Fruit fly (Drosophila melanogaster) whole organism, embryonic: ENCODE results near the gene mnd.

Experiments used
- Adf1 ChIP-seq: fragments of 200-800 bp; sonication (Bioruptor generic); IDR thresholded peaks from 2 replicates; pipeline ENCODE4 v1.3.6; 2022; ENCODE audit warnings: missing biosample characterization, missing genetic modification characterization
- CG10462 ChIP-seq: fragments of 200-800 bp; sonication (Bioruptor generic); optimal IDR thresholded peaks from 2 replicates; lab custom pipeline; 2016; ENCODE audit warnings: missing biosample characterization, missing genetic modification characterization
- CG10654 ChIP-seq: fragments of 200-800 bp; sonication (Bioruptor generic); optimal IDR thresholded peaks from 2 replicates; lab custom pipeline; 2016; ENCODE audit warnings: missing biosample characterization, missing genetic modification characterization
- CG10979 ChIP-seq: fragments of 200-800 bp; sonication (Bioruptor generic); optimal IDR thresholded peaks from 2 replicates; lab custom pipeline; 2018; ENCODE audit warnings: missing biosample characterization, mild to moderate bottlenecking, missing genetic modification characterization, moderate library complexity
- CG11085 ChIP-seq: fragments of 200-800 bp; sonication (Bioruptor generic); IDR thresholded peaks from 2 replicates; pipeline ENCODE4 v1.3.6; 2022; ENCODE audit warnings: missing biosample characterization, missing genetic modification characterization
- CG11504 ChIP-seq: fragments of 200-800 bp; sonication (Bioruptor generic); optimal IDR thresholded peaks from 3 replicates; lab custom pipeline; 2019; ENCODE audit warnings: missing biosample characterization, mild to moderate bottlenecking, missing genetic modification characterization, moderate library complexity
- CG12659 ChIP-seq: fragments of 200-800 bp; sonication (Bioruptor generic); optimal IDR thresholded peaks from 3 replicates; lab custom pipeline; 2017; ENCODE audit warnings: mild to moderate bottlenecking, missing biosample characterization, missing genetic modification reagents, missing genetic modification characterization
- CG13624 ChIP-seq: fragments of 200-800 bp; sonication (Bioruptor generic); optimal IDR thresholded peaks from 2 replicates; lab custom pipeline; 2016; ENCODE audit warnings: missing biosample characterization, missing genetic modification characterization
- CG14667 ChIP-seq: fragments of 200-800 bp; sonication (Bioruptor generic); IDR thresholded peaks from 2 replicates; pipeline ENCODE4 v1.3.6; 2022; ENCODE audit warnings: missing biosample characterization, missing genetic modification characterization
- CG15479 ChIP-seq: fragments of 200-800 bp; sonication (Bioruptor generic); optimal IDR thresholded peaks from 3 replicates; lab custom pipeline; 2019; ENCODE audit warnings: missing biosample characterization, mild to moderate bottlenecking, missing genetic modification characterization, moderate library complexity
- CG15514 ChIP-seq: fragments of 200-800 bp; sonication (Bioruptor generic); optimal IDR thresholded peaks from 3 replicates; lab custom pipeline; 2017; ENCODE audit warnings: missing biosample characterization, missing genetic modification characterization, mild to moderate bottlenecking, moderate library complexity, missing genetic modification reagents
- CG16815 ChIP-seq: fragments of 200-800 bp; sonication (Bioruptor generic); optimal IDR thresholded peaks from 3 replicates; lab custom pipeline; 2017; ENCODE audit warnings: missing biosample characterization, mild to moderate bottlenecking, missing genetic modification characterization
- CG17912 ChIP-seq: fragments of 200-800 bp; sonication (Bioruptor generic); optimal IDR thresholded peaks from 2 replicates; lab custom pipeline; 2018; ENCODE audit warnings: missing biosample characterization, mild to moderate bottlenecking, missing genetic modification characterization
- CG18599 ChIP-seq: fragments of 200-800 bp; sonication (Bioruptor generic); optimal IDR thresholded peaks from 3 replicates; lab custom pipeline; 2017; ENCODE audit warnings: missing biosample characterization, missing genetic modification characterization, mild to moderate bottlenecking, moderate library complexity, missing genetic modification reagents
- CG3065 ChIP-seq: fragments of 200-800 bp; sonication (Bioruptor generic); optimal IDR thresholded peaks from 2 replicates; lab custom pipeline; 2016; ENCODE audit warnings: missing biosample characterization, missing genetic modification characterization
- CG4282 ChIP-seq: fragments of 200-800 bp; sonication (Bioruptor generic); optimal IDR thresholded peaks from 2 replicates; lab custom pipeline; 2016; ENCODE audit warnings: missing biosample characterization, missing genetic modification characterization
- CG6791 ChIP-seq: fragments of 200-800 bp; sonication (Bioruptor generic); IDR thresholded peaks from 3 replicates; pipeline ENCODE4 v1.3.6; 2022; ENCODE audit warnings: missing biosample characterization, missing genetic modification characterization; ENCODE audit not compliant: partially characterized antibody
- CTCF ChIP-seq: fragments of 200-800 bp; sonication (Bioruptor generic); optimal IDR thresholded peaks from 2 replicates; lab custom pipeline; 2017; ENCODE audit warnings: missing biosample characterization, mild to moderate bottlenecking, missing genetic modification characterization, moderate library complexity
- D19A ChIP-seq: fragments of 200-800 bp; optimal IDR thresholded peaks from 3 replicates; lab custom pipeline; 2019; ENCODE audit warnings: missing biosample characterization, mild to moderate bottlenecking, missing genetic modification characterization, moderate library complexity
- Doc3 ChIP-seq: fragments of 200-800 bp; sonication (Bioruptor generic); IDR thresholded peaks from 3 replicates; pipeline ENCODE4 v1.3.6; 2022; ENCODE audit warnings: missing biosample characterization, missing genetic modification characterization; ENCODE audit not compliant: partially characterized antibody
- HLH3B ChIP-seq: fragments of 200-800 bp; sonication (Bioruptor generic); IDR thresholded peaks from 2 replicates; pipeline ENCODE4 v1.3.6; 2022; ENCODE audit warnings: missing biosample characterization, missing genetic modification characterization
- Hand ChIP-seq: fragments of 200-800 bp; sonication (Bioruptor generic); optimal IDR thresholded peaks from 2 replicates; lab custom pipeline; 2017; ENCODE audit warnings: mild to moderate bottlenecking, missing biosample characterization, missing genetic modification reagents, missing genetic modification characterization
- Lim3 ChIP-seq: fragments of 200-800 bp; sonication (Bioruptor generic); IDR thresholded peaks from 2 replicates; pipeline ENCODE4 v1.3.6; 2022; ENCODE audit warnings: missing biosample characterization, missing genetic modification characterization
- MESR4 ChIP-seq: fragments of 200-800 bp; sonication (Bioruptor generic); optimal IDR thresholded peaks from 2 replicates; lab custom pipeline; 2018; ENCODE audit warnings: missing biosample characterization, mild to moderate bottlenecking, missing genetic modification characterization, moderate library complexity
- MTF-1 ChIP-seq: fragments of 200-800 bp; sonication (Bioruptor generic); optimal IDR thresholded peaks from 2 replicates; lab custom pipeline; 2018; ENCODE audit warnings: missing biosample characterization, mild to moderate bottlenecking, missing genetic modification characterization, borderline replicate concordance
- NC2β ChIP-seq: fragments of 200-800 bp; sonication (Bioruptor generic); optimal IDR thresholded peaks from 2 replicates; lab custom pipeline; 2016; ENCODE audit warnings: missing biosample characterization, missing genetic modification characterization
- Optix ChIP-seq: fragments of 200-800 bp; sonication (Bioruptor generic); IDR thresholded peaks from 3 replicates; pipeline ENCODE4 v1.3.6; 2022; ENCODE audit warnings: missing biosample characterization, missing genetic modification characterization
- Scr ChIP-seq: fragments of 200-800 bp; sonication (Bioruptor generic); IDR thresholded peaks from 2 replicates; pipeline ENCODE4 v1.3.6; 2022; ENCODE audit warnings: missing biosample characterization, missing genetic modification characterization; ENCODE audit not compliant: partially characterized antibody
- Side ChIP-seq: fragments of 200-800 bp; sonication (Bioruptor generic); optimal IDR thresholded peaks from 2 replicates; lab custom pipeline; 2016; ENCODE audit warnings: missing biosample characterization, missing genetic modification characterization
- Sry-δ ChIP-seq: fragments of 200-800 bp; sonication (Bioruptor generic); optimal IDR thresholded peaks from 2 replicates; lab custom pipeline; 2016; ENCODE audit warnings: missing biosample characterization, missing genetic modification characterization
- abd-A ChIP-seq: fragments of 200-800 bp; sonication (Bioruptor generic); optimal IDR thresholded peaks from 3 replicates; lab custom pipeline; 2019; ENCODE audit warnings: missing biosample characterization, mild to moderate bottlenecking, missing genetic modification characterization, moderate library complexity
- aop ChIP-seq: fragments of 200-800 bp; sonication (Bioruptor generic); IDR thresholded peaks from 2 replicates; pipeline ENCODE4 v1.3.6; 2022; ENCODE audit warnings: missing biosample characterization, missing genetic modification characterization
- ara ChIP-seq: fragments of 200-800 bp; sonication (Bioruptor generic); IDR thresholded peaks from 2 replicates; pipeline ENCODE4 v1.3.6; 2022; ENCODE audit warnings: missing biosample characterization, missing genetic modification characterization
- fd64A ChIP-seq: fragments of 200-800 bp; sonication (Bioruptor generic); optimal IDR thresholded peaks from 3 replicates; lab custom pipeline; 2018; ENCODE audit warnings: missing biosample characterization, mild to moderate bottlenecking, missing genetic modification characterization
- gem ChIP-seq: fragments of 200-800 bp; sonication (Bioruptor generic); optimal IDR thresholded peaks from 2 replicates; lab custom pipeline; 2019; ENCODE audit warnings: missing biosample characterization, mild to moderate bottlenecking, missing genetic modification characterization, moderate library complexity
- gro ChIP-seq: fragments of 200-800 bp; sonication (Bioruptor generic); optimal IDR thresholded peaks from 2 replicates; lab custom pipeline; 2016; ENCODE audit warnings: missing biosample characterization, missing genetic modification characterization
- h ChIP-seq: fragments of >200 bp; optimal IDR thresholded peaks from 2 replicates; lab custom pipeline; 2017
- ind ChIP-seq: fragments of 200-800 bp; sonication (Bioruptor generic); optimal IDR thresholded peaks from 3 replicates; lab custom pipeline; 2016; ENCODE audit warnings: missing biosample characterization, missing genetic modification characterization
- knrl ChIP-seq: fragments of 200-800 bp; sonication (Bioruptor generic); IDR thresholded peaks from 3 replicates; pipeline ENCODE4 v1.3.6; 2022; ENCODE audit warnings: missing biosample characterization, missing genetic modification characterization; ENCODE audit not compliant: partially characterized antibody
- lmd ChIP-seq: fragments of 200-800 bp; sonication (Bioruptor generic); IDR thresholded peaks from 2 replicates; pipeline ENCODE4 v1.3.6; 2022; ENCODE audit warnings: missing biosample characterization, missing genetic modification characterization
- nerfin-1 ChIP-seq: fragments of 200-800 bp; sonication (Bioruptor generic); optimal IDR thresholded peaks from 3 replicates; lab custom pipeline; 2019; ENCODE audit warnings: missing biosample characterization, mild to moderate bottlenecking, missing genetic modification characterization, moderate library complexity
- nerfin-2 ChIP-seq: fragments of 200-800 bp; sonication (Bioruptor generic); IDR thresholded peaks from 2 replicates; pipeline ENCODE4 v1.3.6; 2022; ENCODE audit warnings: missing biosample characterization, missing genetic modification characterization; ENCODE audit not compliant: partially characterized antibody
- otp ChIP-seq: fragments of 200-800 bp; sonication (Bioruptor generic); IDR thresholded peaks from 3 replicates; pipeline ENCODE4, ENCODE4 v1.3.6; 2022; ENCODE audit warnings: missing biosample characterization, missing genetic modification characterization
- pho ChIP-seq: fragments of 200-800 bp; sonication (Bioruptor generic); optimal IDR thresholded peaks from 2 replicates; lab custom pipeline; 2016; ENCODE audit warnings: missing biosample characterization, missing genetic modification characterization
- prd ChIP-seq, 3 experiments: fragments of >200 bp in 2 of 3; fragments of 200-800 bp in 1 of 3; sonication (Bioruptor generic) in 1 of 3; optimal IDR thresholded peaks in 2 of 3; IDR thresholded peaks in 1 of 3; 2 replicates in 2 of 3; 3 replicates in 1 of 3; pipeline versions ENCODE4 v1.3.6 to Lab custom; 2017 to 2022; ENCODE audit warnings: missing biosample characterization in 1 of 3, missing genetic modification characterization in 1 of 3
- sr ChIP-seq: fragments of 200-800 bp; sonication (Bioruptor generic); IDR thresholded peaks from 3 replicates; pipeline ENCODE4 v1.3.6; 2022; ENCODE audit warnings: missing biosample characterization, missing genetic modification characterization
- stwl ChIP-seq: fragments of 200-800 bp; sonication (Bioruptor generic); optimal IDR thresholded peaks from 3 replicates; lab custom pipeline; 2018; ENCODE audit warnings: missing biosample characterization, mild to moderate bottlenecking, missing genetic modification characterization, moderate library complexity
- ttk ChIP-seq: fragments of 200-800 bp; sonication (Bioruptor generic); IDR thresholded peaks from 2 replicates; pipeline ENCODE4 v2.1.2; 2022; ENCODE audit warnings: missing biosample characterization, missing genetic modification characterization
- usp ChIP-seq: fragments of >200 bp; optimal IDR thresholded peaks from 2 replicates; lab custom pipeline; 2017; ENCODE audit warnings: missing biosample characterization, missing genetic modification characterization
- wor ChIP-seq: fragments of 200-800 bp; sonication (Bioruptor generic); IDR thresholded peaks from 2 replicates; pipeline ENCODE4 v1.3.6; 2022; ENCODE audit warnings: missing biosample characterization, missing genetic modification characterization

Gene mnd

DNA sequence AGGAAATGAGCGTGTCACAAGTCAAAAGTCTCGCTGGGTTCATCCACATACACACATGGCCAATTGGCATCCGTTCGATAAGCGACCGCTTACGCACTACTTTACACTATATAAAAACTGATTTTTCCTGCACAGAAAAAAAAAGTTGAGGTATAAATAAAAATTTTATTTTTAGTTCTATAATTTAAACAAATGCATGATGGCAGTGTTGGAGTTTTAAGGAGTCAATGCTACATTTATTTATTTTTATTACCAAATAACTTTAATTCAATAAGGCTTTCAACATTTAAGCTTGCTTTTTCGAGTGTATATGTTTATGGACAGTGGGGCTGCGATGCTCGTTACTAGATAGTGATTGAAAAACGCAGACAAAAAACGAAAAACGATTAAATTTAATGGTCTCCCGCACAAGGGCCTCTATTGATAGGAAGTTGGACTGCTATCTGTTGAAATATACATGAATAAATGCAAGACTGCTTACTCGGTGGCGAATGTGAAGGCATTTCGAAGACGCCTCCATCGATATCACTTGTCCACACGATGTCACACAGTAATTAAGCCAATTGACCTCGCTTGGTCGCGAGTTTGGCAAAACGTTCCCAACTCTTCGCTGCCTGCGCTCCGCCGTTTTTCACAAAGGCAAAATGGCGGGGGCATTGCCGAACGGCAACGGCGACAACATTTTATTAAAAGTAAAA, 26.9 kb downstream of the mnd start (continued):
- TF ChIP-seq Doc3 (GFP tag; lab: Robert Waterston, UW), result no peak
- TF ChIP-seq nerfin-2 (GFP tag; lab: Robert Waterston, UW), result no peak
- TF ChIP-seq CG11085 (GFP tag; lab: Robert Waterston, UW), result 0 out of 2 replicates have a peak, but pooled peaks have one; percentile 33
- peak; percentile 66 for TF ChIP-seq ind (GFP tag; lab: Kevin White, UChicago)
- peak; percentile 23 for TF ChIP-seq MTF-1 (GFP tag; lab: Kevin White, UChicago)
- TF ChIP-seq CG12659 (GFP tag; lab: Kevin White, UChicago), result peak; percentile 64
- peak; percentile 41 for TF ChIP-seq CG16815 (GFP tag; lab: Kevin White, UChicago)
- no peak for TF ChIP-seq CG10462 (GFP tag; lab: Kevin White, UChicago)
- no peak for TF ChIP-seq Sry-δ (GFP tag; lab: Kevin White, UChicago)
- no peak for TF ChIP-seq abd-A (tag; lab: Kevin White, UChicago)
- no peak for TF ChIP-seq gro (GFP tag; lab: Kevin White, UChicago)
- no peak for TF ChIP-seq Adf1
- peak; percentile 38 for TF ChIP-seq CG15514 (GFP tag; lab: Kevin White, UChicago)
- TF ChIP-seq CG11504, result peak; percentile 89
- TF ChIP-seq D19A (tag; lab: Kevin White, UChicago), result peak; percentile 72
- no peak for TF ChIP-seq CG6791 (GFP tag; lab: Robert Waterston, UW)
- TF ChIP-seq Optix, result no peak
- TF ChIP-seq CG17912 (GFP tag; lab: Kevin White, UChicago), result no peak
- peak; percentile 68; the same call in 1 of the 2 replicates for TF ChIP-seq ara (GFP tag; lab: Robert Waterston, UW)
- TF ChIP-seq CG15479 (GFP tag; lab: Kevin White, UChicago), result no peak
- TF ChIP-seq h, result no peak
- TF ChIP-seq Hand, result peak; percentile 27
- TF ChIP-seq gem (tag; lab: Kevin White, UChicago), result peak; percentile 93
- TF ChIP-seq CG14667 (GFP tag; lab: Robert Waterston, UW), result peak; percentile 39; the same call in 1 of the 2 replicates
- TF ChIP-seq ttk (GFP tag; lab: Robert Waterston, UW), result peak; percentile 63
- peak; percentile 71 for TF ChIP-seq lmd (GFP tag; lab: Robert Waterston, UW)
- TF ChIP-seq NC2β, result no peak
- TF ChIP-seq CTCF (GFP tag; lab: Kevin White, UChicago), result no peak
- TF ChIP-seq CG10654 (GFP tag; lab: Kevin White, UChicago), result peak; percentile 63
- TF ChIP-seq aop (GFP tag; lab: Robert Waterston, UW), result no peak
- no peak for TF ChIP-seq fd64A (GFP tag; lab: Kevin White, UChicago)
- TF ChIP-seq CG18599 (GFP tag; lab: Kevin White, UChicago), result peak; percentile 81
- TF ChIP-seq Side (GFP tag; lab: Kevin White, UChicago), result peak; percentile 23
- 0 out of 2 replicates have a peak, but pooled peaks have one; percentile 63 for TF ChIP-seq Lim3
- TF ChIP-seq prd (optimal IDR thresholded peaks at IDR 0.05; lab: Kevin White, UChicago), result no peak
- TF ChIP-seq prd (GFP tag; IDR thresholded peaks at IDR 0.05; lab: Robert Waterston, UW), result peak; percentile 73
- no peak for TF ChIP-seq MESR4 (GFP tag; lab: Kevin White, UChicago)
- TF ChIP-seq stwl, result no peak
- TF ChIP-seq CG13624 (GFP tag; lab: Kevin White, UChicago), result peak; percentile 4
- TF ChIP-seq pho (GFP tag; lab: Kevin White, UChicago), result no peak
- peak; percentile 74 for TF ChIP-seq nerfin-1 (tag; lab: Kevin White, UChicago)
- TF ChIP-seq CG3065 (GFP tag; lab: Kevin White, UChicago), result no peak
- peak; percentile 46; the same call in 1 of the 3 replicates for TF ChIP-seq otp (GFP tag; lab: Robert Waterston, UW)
- TF ChIP-seq wor, result peak; percentile 61
- no peak for TF ChIP-seq Scr (GFP tag; lab: Robert Waterston, UW)
- TF ChIP-seq CG10979 (tag; lab: Kevin White, UChicago), result peak; percentile 78
- no peak for TF ChIP-seq CG4282 (GFP tag; lab: Kevin White, UChicago)
- no peak for TF ChIP-seq knrl (GFP tag; lab: Robert Waterston, UW)
- no peak for TF ChIP-seq usp (GFP tag; lab: Kevin White, UChicago)
- no peak for TF ChIP-seq sr
- peak; percentile 72 for TF ChIP-seq HLH3B (GFP tag; lab: Robert Waterston, UW)
